Fruit fly (Drosophila melanogaster): ENCODE measurements around the gene CG3407.

CG3407 gene

dm6 chr2L:3789290-3790067, 23.7 kb downstream of the CG3407 start (continued):
- TF ChIP-seq CG12155 (GFP tag; optimal IDR thresholded peaks at IDR 0.05) (peak; percentile 2), CG14710 (tag; optimal IDR thresholded peaks at IDR 0.05) (peak; percentile 89), odd (GFP tag; optimal IDR thresholded peaks at IDR 0.05) (peak; percentile 24), CG13123 (GFP tag; optimal IDR thresholded peaks at IDR 0.05) (peak; percentile 43), Ets65A (GFP tag) (no peak), CG9727 (GFP tag; optimal IDR thresholded peaks at IDR 0.05) (peak; percentile 65), prd (optimal IDR thresholded peaks at IDR 0.05) (no peak), prd (GFP tag; IDR thresholded peaks at IDR 0.05) (peak; percentile 88), zf30C (GFP tag; optimal IDR thresholded peaks at IDR 0.05) (peak; percentile 43), Hmx (GFP tag; optimal IDR thresholded peaks at IDR 0.05) (no peak), Side (GFP tag; optimal IDR thresholded peaks at IDR 0.05) (no peak), CG17361 (GFP tag; IDR thresholded peaks at IDR 0.05) (peak; percentile 91), Chrac-16 (GFP tag; optimal IDR thresholded peaks at IDR 0.05) (peak; percentile 72), CG7987 (GFP tag; optimal IDR thresholded peaks at IDR 0.05) (peak; percentile 7), Ssrp (tag; optimal IDR thresholded peaks at IDR 0.05) (peak; percentile 87), CG3847 (GFP tag; IDR thresholded peaks at IDR 0.05) (peak; percentile 30; the same call in 1 of the 2 replicates), usp (GFP tag; optimal IDR thresholded peaks at IDR 0.05) (no peak), CG32767 (GFP tag; IDR thresholded peaks at IDR 0.05) (peak; percentile 78), C15 (GFP tag; IDR thresholded peaks at IDR 0.05) (no peak), maf-S (GFP tag; optimal IDR thresholded peaks at IDR 0.05) (no peak), CG4820 (GFP tag; optimal IDR thresholded peaks at IDR 0.05) (peak; percentile 69), Dad (GFP tag; optimal IDR thresholded peaks at IDR 0.05) (no peak), CG1647 (GFP tag; optimal IDR thresholded peaks at IDR 0.05) (no peak), Atf-2 (GFP tag; optimal IDR thresholded peaks at IDR 0.05) (no peak), chif (GFP tag; optimal IDR thresholded peaks at IDR 0.05) (peak; percentile 2 to 36), CG3281 (GFP tag; optimal IDR thresholded peaks at IDR 0.05) (no peak), tgo (GFP tag; IDR thresholded peaks at IDR 0.05) (peak; percentile 82), run (tag; optimal IDR thresholded peaks at IDR 0.05) (peak; percentile 51), ewg (GFP tag; optimal IDR thresholded peaks at IDR 0.05) (peak; percentile 72), fd102C (GFP tag; optimal IDR thresholded peaks at IDR 0.05) (no peak), zen2 (GFP tag; IDR thresholded peaks at IDR 0.05; ENCODE audit: partially characterized antibody) (no peak), CG8089 (GFP tag; optimal IDR thresholded peaks at IDR 0.05) (no peak), Xbp1 (GFP tag; optimal IDR thresholded peaks at IDR 0.05) (peak; percentile 79), pita (GFP tag; optimal IDR thresholded peaks at IDR 0.05) (no peak), CG2202 (tag; optimal IDR thresholded peaks at IDR 0.05) (peak; percentile 82), Jarid2 (GFP tag; optimal IDR thresholded peaks at IDR 0.05) (peak; percentile 47), CG5245 (GFP tag; optimal IDR thresholded peaks at IDR 0.05) (peak; percentile 68), CG12299 (tag; optimal IDR thresholded peaks at IDR 0.05) (peak; percentile 40), BEAF-32 (GFP tag; optimal IDR thresholded peaks at IDR 0.05) (no peak), dm (GFP tag; optimal IDR thresholded peaks at IDR 0.05) (no peak), p53 (GFP tag; optimal IDR thresholded peaks at IDR 0.05) (no peak), CG4424 (GFP tag; optimal IDR thresholded peaks at IDR 0.05) (peak; percentile 82), Hr39 (optimal IDR thresholded peaks at IDR 0.05) (no peak), Oaz (GFP tag; IDR thresholded peaks at IDR 0.05) (peak; percentile 33; the same call in 1 of the 2 replicates), Hand (GFP tag; optimal IDR thresholded peaks at IDR 0.05) (no peak), CG4730 (GFP tag; IDR thresholded peaks at IDR 0.05) (peak; percentile 79), corto (GFP tag; optimal IDR thresholded peaks at IDR 0.05) (no peak), CG12104 (GFP tag; optimal IDR thresholded peaks at IDR 0.05) (peak; percentile 59), CG31388 (GFP tag; optimal IDR thresholded peaks at IDR 0.05) (peak; percentile 13), CG17186 (GFP tag; optimal IDR thresholded peaks at IDR 0.05) (peak; percentile 11), exex (tag; optimal IDR thresholded peaks at IDR 0.05) (no peak)

Data from whole organism, embryonic.